Worm (Caenorhabditis elegans) whole organism, L1 larva: ENCODE results near the gene H11E01.2.

Experiments
- F16B12.6 ChIP-seq: fragments of 150-350 bp; optimal IDR thresholded peaks from 2 replicates; lab custom pipeline; 2014; ENCODE audit warnings: missing biosample characterization, missing genetic modification characterization
- ama-1 ChIP-seq: fragments of 150-350 bp; optimal IDR thresholded peaks from 2 replicates; lab custom pipeline; 2014
- ces-1 ChIP-seq: fragments of 150-350 bp; optimal IDR thresholded peaks from 2 replicates; lab custom pipeline; 2014; ENCODE audit warnings: missing biosample characterization, missing genetic modification reagents, missing genetic modification characterization
- dpl-1 ChIP-seq, 3 experiments: fragments of 150-350 bp in 2 of 3; sonication (generic microtip) in 1 of 3; optimal IDR thresholded peaks; 2 replicates each; lab custom pipeline; 2014 to 2017; ENCODE audit warnings: missing biosample characterization in 3 of 3, missing genetic modification characterization in 3 of 3, missing genetic modification reagents in 3 of 3
- dsc-1 ChIP-seq: sonication (generic microtip); optimal IDR thresholded peaks from 2 replicates; lab custom pipeline; 2016; ENCODE audit warnings: mild to moderate bottlenecking, missing genetic modification characterization, missing compliant biosample characterization
- efl-1 ChIP-seq, 4 experiments: fragments of 150-350 bp; optimal IDR thresholded peaks in 3 of 4; peaks in 1 of 4; 1 replicate in 1 of 4; 2 replicates in 3 of 4; lab custom pipeline; 2014; ENCODE audit warnings: missing biosample characterization in 2 of 4, missing genetic modification characterization in 2 of 4, missing genetic modification reagents in 2 of 4
- elt-2 ChIP-seq: sonication (generic microtip); optimal IDR thresholded peaks from 2 replicates; lab custom pipeline; 2016; ENCODE audit warnings: missing genetic modification characterization, mild to moderate bottlenecking, inconsistent platforms, missing compliant biosample characterization, missing genetic modification reagents
- fkh-4 ChIP-seq: sonication (generic microtip); optimal IDR thresholded peaks from 2 replicates; lab custom pipeline; 2016; ENCODE audit warnings: missing compliant biosample characterization, missing genetic modification characterization, borderline replicate concordance
- fos-1 ChIP-seq: fragments of 150-350 bp; optimal IDR thresholded peaks from 2 replicates; lab custom pipeline; 2014; ENCODE audit warnings: missing biosample characterization, missing genetic modification characterization
- hlh-17 ChIP-seq: fragments of 200-800 bp; sonication (Bioruptor generic); optimal IDR thresholded peaks from 2 replicates; lab custom pipeline; 2018; ENCODE audit warnings: missing genetic modification characterization, mild to moderate bottlenecking, missing compliant biosample characterization, moderate library complexity, borderline replicate concordance
- irx-1 ChIP-seq: sonication (generic microtip); optimal IDR thresholded peaks from 2 replicates; lab custom pipeline; 2016; ENCODE audit warnings: missing genetic modification characterization, missing compliant biosample characterization
- isw-1 ChIP-seq: fragments of 200-800 bp; sonication (Bioruptor generic); IDR thresholded peaks from 2 replicates; pipeline ENCODE4 v1.3.6; 2022; ENCODE audit warnings: missing genetic modification characterization, missing compliant biosample characterization
- lin-15B ChIP-seq: fragments of 150-350 bp; sonication (generic microtip); optimal IDR thresholded peaks from 3 replicates; lab custom pipeline; 2014; ENCODE audit warnings: missing biosample characterization, missing genetic modification characterization
- lir-3 ChIP-seq: sonication (generic microtip); optimal IDR thresholded peaks from 2 replicates; lab custom pipeline; 2016; ENCODE audit warnings: mild to moderate bottlenecking, missing genetic modification characterization, moderate library complexity, missing compliant biosample characterization; ENCODE audit not compliant: poor library complexity
- lsy-2 ChIP-seq, 2 experiments: fragments of 150-350 bp; optimal IDR thresholded peaks; 2 replicates each; lab custom pipeline; 2014; ENCODE audit warnings: missing biosample characterization in 2 of 2, missing genetic modification characterization in 2 of 2
- mab-9 ChIP-seq: fragments of 200-800 bp; sonication (Bioruptor generic); IDR thresholded peaks from 2 replicates; pipeline ENCODE4 v1.3.6; 2022; ENCODE audit warnings: missing genetic modification reagents, missing genetic modification characterization, missing compliant biosample characterization
- mdl-1 ChIP-seq, 2 experiments: fragments of 150-350 bp; optimal IDR thresholded peaks; 2 replicates each; lab custom pipeline; 2014 to 2017; ENCODE audit warnings: missing biosample characterization in 2 of 2, missing genetic modification characterization in 2 of 2, inconsistent platforms in 1 of 2
- mef-2 ChIP-seq: fragments of 150-350 bp; optimal IDR thresholded peaks from 2 replicates; lab custom pipeline; 2014; ENCODE audit warnings: missing biosample characterization, missing genetic modification characterization
- nhr-12 ChIP-seq: sonication (generic microtip); optimal IDR thresholded peaks from 2 replicates; lab custom pipeline; 2017; ENCODE audit warnings: missing biosample characterization, missing genetic modification characterization
- nhr-237 ChIP-seq: fragments of 150-350 bp; optimal IDR thresholded peaks from 2 replicates; lab custom pipeline; 2014; ENCODE audit warnings: missing biosample characterization, missing genetic modification characterization
- nhr-28 ChIP-seq: fragments of 150-350 bp; optimal IDR thresholded peaks from 2 replicates; lab custom pipeline; 2014; ENCODE audit warnings: missing biosample characterization, missing genetic modification characterization
- nhr-90 ChIP-seq: sonication (generic microtip); optimal IDR thresholded peaks from 2 replicates; lab custom pipeline; 2016; ENCODE audit warnings: mild to moderate bottlenecking, missing genetic modification characterization, missing compliant biosample characterization; ENCODE audit not compliant: poor library complexity
- pag-3 ChIP-seq: sonication (generic microtip); optimal IDR thresholded peaks from 2 replicates; lab custom pipeline; 2017; ENCODE audit warnings: missing genetic modification characterization, mild to moderate bottlenecking, missing compliant biosample characterization, antibody characterized with exemption, borderline replicate concordance; ENCODE audit not compliant: insufficient read depth
- pqm-1 ChIP-seq: sonication (generic microtip); optimal IDR thresholded peaks from 3 replicates; lab custom pipeline; 2017; ENCODE audit warnings: missing biosample characterization, missing genetic modification characterization
- skn-1 ChIP-seq: fragments of 150-350 bp; optimal IDR thresholded peaks from 2 replicates; lab custom pipeline; 2014; ENCODE audit warnings: missing biosample characterization, missing genetic modification characterization
- snpc-4 ChIP-seq: fragments of 150-350 bp; optimal IDR thresholded peaks from 2 replicates; lab custom pipeline; 2014; ENCODE audit warnings: missing biosample characterization, missing genetic modification characterization
- sup-37 ChIP-seq: fragments of 200-800 bp; sonication (Bioruptor generic); optimal IDR thresholded peaks from 2 replicates; lab custom pipeline; 2018; ENCODE audit warnings: mild to moderate bottlenecking, missing genetic modification characterization, missing compliant biosample characterization
- swsn-7 ChIP-seq: sonication (generic microtip); optimal IDR thresholded peaks from 2 replicates; lab custom pipeline; 2016; ENCODE audit warnings: missing genetic modification characterization, missing compliant biosample characterization
- tlp-1 ChIP-seq: fragments of 150-350 bp; optimal IDR thresholded peaks from 2 replicates; lab custom pipeline; 2014; ENCODE audit warnings: missing biosample characterization, missing genetic modification characterization
- unc-130 ChIP-seq: fragments of 150-350 bp; optimal IDR thresholded peaks from 2 replicates; lab custom pipeline; 2017; ENCODE audit warnings: missing biosample characterization, missing genetic modification characterization, inconsistent platforms
- unc-62 ChIP-seq: fragments of 150-350 bp; optimal IDR thresholded peaks from 2 replicates; lab custom pipeline; 2014; ENCODE audit warnings: missing biosample characterization, missing genetic modification reagents, missing genetic modification characterization
- unc-98 ChIP-seq: fragments of 200-800 bp; sonication (Bioruptor generic); IDR thresholded peaks from 2 replicates; pipeline ENCODE4 v1.3.6; 2022; ENCODE audit warnings: missing genetic modification characterization, missing compliant biosample characterization
- zag-1 ChIP-seq: fragments of 150-350 bp; optimal IDR thresholded peaks from 2 replicates; lab custom pipeline; 2014; ENCODE audit warnings: missing biosample characterization, missing genetic modification characterization
- ztf-11 ChIP-seq, 2 experiments: sonication (generic microtip); optimal IDR thresholded peaks; 2 replicates each; lab custom pipeline; 2016 to 2017; ENCODE audit warnings: missing genetic modification characterization in 2 of 2, missing biosample characterization in 1 of 2, missing compliant biosample characterization in 1 of 2
- ztf-4 ChIP-seq: fragments of 150-350 bp; optimal IDR thresholded peaks from 2 replicates; lab custom pipeline; 2014; ENCODE audit warnings: missing biosample characterization, missing genetic modification characterization

H11E01.2 gene

ce11 chrX:1651668-1652067, 30.8 kb downstream of the H11E01.2 start, which contains the start of gene ZK380.4:
TSS of gene ZK380.4 (minus strand) at chrX:1651994.
- no peak for TF ChIP-seq mef-2 (tag; lab: Kevin White, UChicago)

- TF ChIP-seq ces-1 (GFP tag; lab: Kevin White, UChicago) (no peak), F16B12.6 (tag; lab: Kevin White, UChicago) (no peak), lsy-2 (tag; optimal IDR thresholded peaks at IDR 0.05; lab: Kevin White, UChicago) (no peak), nhr-90 (tag; lab: Kevin White, UChicago) (no peak), nhr-28 (tag; lab: Kevin White, UChicago) (no peak), zag-1 (tag; lab: Kevin White, UChicago) (no peak), fos-1 (tag; lab: Kevin White, UChicago) (no peak), swsn-7 (tag; lab: Kevin White, UChicago) (no peak)
Measured at ce11 chrX:1654146-1654545, 33.3 kb downstream of the H11E01.2 start, which contains the start of gene ZK380.6. TSS of gene ZK380.6 (plus strand) at chrX:1654446.

ce11 chrX:1655207-1655606, 34.4 kb downstream of the H11E01.2 start, which contains the start of gene tbx-32:
TSS of gene tbx-32 (plus strand) at chrX:1655507.
- TF ChIP-seq lir-3 (tag; lab: Kevin White, UChicago) (no peak), fkh-4 (tag; lab: Kevin White, UChicago) (no peak), lin-15B (tag; lab: Kevin White, UChicago) (no peak), elt-2 (tag; lab: Kevin White, UChicago) (no peak), skn-1 (tag; lab: Kevin White, UChicago) (no peak), irx-1 (no peak), unc-98 (GFP tag; lab: Robert Waterston, UW) (no peak), pag-3 (tag; lab: Kevin White, UChicago) (no peak), unc-130 (tag; lab: Kevin White, UChicago) (no peak), hlh-17 (GFP tag; lab: Kevin White, UChicago) (no peak), ztf-4 (tag; lab: Kevin White, UChicago) (no peak), dpl-1 (GFP tag; optimal IDR thresholded peaks at IDR 0.05; lab: Kevin White, UChicago) (no peak), nhr-237 (tag; lab: Kevin White, UChicago) (no peak), nhr-12 (no peak), dsc-1 (tag; lab: Kevin White, UChicago) (no peak), snpc-4 (tag; lab: Kevin White, UChicago) (no peak), sup-37 (GFP tag; lab: Kevin White, UChicago) (no peak)

- TF ChIP-seq pqm-1 (no peak), mdl-1 (tag; optimal IDR thresholded peaks at IDR 0.05; lab: Kevin White, UChicago) (no peak), mab-9 (GFP tag; lab: Robert Waterston, UW) (no peak), unc-98 (GFP tag; lab: Robert Waterston, UW) (no peak), tlp-1 (tag; lab: Kevin White, UChicago) (no peak), efl-1 (optimal IDR thresholded peaks at IDR 0.05; lab: Kevin White, UChicago) (no peak), efl-1 (GFP tag; optimal IDR thresholded peaks at IDR 0.05 in 1 of 2; lab: Kevin White, UChicago) (peak in 1 of 2 experiments; percentile 5), isw-1 (no peak), skn-1 (tag; lab: Kevin White, UChicago) (no peak), ama-1 (lab: Kevin White, UChicago) (no peak)
Measured at ce11 chrX:1664925-1665324, 44.1 kb downstream of the H11E01.2 start, which contains the start of gene R09H3.2. TSS of gene R09H3.2 (minus strand) at chrX:1665025.

ce11 chrX:1667056-1667455, 46.2 kb downstream of the H11E01.2 start:
- TF ChIP-seq ztf-11 (tag; optimal IDR thresholded peaks at IDR 0.05; lab: Kevin White, UChicago), result no peak
- no peak for TF ChIP-seq unc-62 (GFP tag; lab: Kevin White, UChicago)
- TF ChIP-seq efl-1 (optimal IDR thresholded peaks at IDR 0.05; lab: Kevin White, UChicago), result no peak
- TF ChIP-seq efl-1 (GFP tag; optimal IDR thresholded peaks at IDR 0.05 in 1 of 2; lab: Kevin White, UChicago), result peak in 1 of 2 experiments; percentile 33
